Worm (Caenorhabditis elegans) whole organism, L2 larva: ENCODE results near the gene try-8.

Experiments used
- lsy-2 ChIP-seq, 2 experiments: fragments of 150-350 bp in 1 of 2; sonication (generic microtip) in 1 of 2; optimal IDR thresholded peaks; 2 replicates each; lab custom pipeline; 2014 to 2017; ENCODE audit warnings: missing biosample characterization in 2 of 2, missing genetic modification characterization in 2 of 2
- nhr-10 ChIP-seq: sonication (generic microtip); optimal IDR thresholded peaks from 2 replicates; lab custom pipeline; 2017; ENCODE audit warnings: missing biosample characterization, missing genetic modification characterization
- nhr-237 ChIP-seq: fragments of 150-350 bp; optimal IDR thresholded peaks from 2 replicates; lab custom pipeline; 2014; ENCODE audit warnings: missing biosample characterization, missing genetic modification characterization
- unc-55 ChIP-seq: fragments of 150-350 bp; sonication (generic microtip); optimal IDR thresholded peaks from 3 replicates; lab custom pipeline; 2014; ENCODE audit warnings: missing biosample characterization, missing genetic modification reagents, missing genetic modification characterization
- zag-1 ChIP-seq: fragments of 150-350 bp; optimal IDR thresholded peaks from 2 replicates; lab custom pipeline; 2014; ENCODE audit warnings: missing biosample characterization, missing genetic modification characterization

- no peak for TF ChIP-seq lsy-2 (tag; optimal IDR thresholded peaks at IDR 0.05; lab: Kevin White, UChicago)
- no peak for TF ChIP-seq nhr-237 (tag; lab: Kevin White, UChicago)
- TF ChIP-seq unc-55: no peak
- no peak for TF ChIP-seq zag-1
- no peak for TF ChIP-seq nhr-10 (tag; lab: Kevin White, UChicago)
Observed at ce11 chrV:7495189-7495588, 41.1 kb upstream of the try-8 start, which contains the start of gene srbc-11.
